Fruit fly (Drosophila melanogaster) whole organism, pupa: ENCODE results near the gene swm.

Experiments
- CG10348 ChIP-seq: fragments of 200-800 bp; sonication (Bioruptor generic); IDR thresholded peaks from 2 replicates; pipeline ENCODE4 v1.3.6; 2022; ENCODE audit warnings: missing biosample characterization, missing genetic modification characterization
- CG13204 ChIP-seq: fragments of 200-800 bp; sonication (Bioruptor generic); optimal IDR thresholded peaks from 2 replicates; lab custom pipeline; 2018; ENCODE audit warnings: missing biosample characterization, mild to moderate bottlenecking, missing genetic modification characterization, moderate library complexity
- CG14655 ChIP-seq: fragments of 200-800 bp; sonication (Bioruptor generic); optimal IDR thresholded peaks from 3 replicates; lab custom pipeline; 2017; ENCODE audit warnings: mild to moderate bottlenecking, missing biosample characterization, missing genetic modification reagents, missing genetic modification characterization
- CG17806 ChIP-seq: fragments of 200-800 bp; sonication (Bioruptor generic); optimal IDR thresholded peaks from 2 replicates; lab custom pipeline; 2018; ENCODE audit warnings: missing biosample characterization, mild to moderate bottlenecking, missing genetic modification characterization, moderate library complexity
- CG34367 ChIP-seq: fragments of 200-800 bp; sonication (Bioruptor generic); optimal IDR thresholded peaks from 2 replicates; lab custom pipeline; 2018; ENCODE audit warnings: missing biosample characterization, mild to moderate bottlenecking, missing genetic modification characterization
- CG4496 ChIP-seq: fragments of 200-800 bp; sonication (Bioruptor generic); IDR thresholded peaks from 3 replicates; pipeline ENCODE4 v1.3.6; 2022; ENCODE audit warnings: missing biosample characterization, missing genetic modification characterization
- CG8159 ChIP-seq: fragments of 200-800 bp; sonication (Bioruptor generic); optimal IDR thresholded peaks from 3 replicates; lab custom pipeline; 2018; ENCODE audit warnings: missing biosample characterization, mild to moderate bottlenecking, missing genetic modification characterization, moderate library complexity
- CG9948 ChIP-seq: fragments of 200-800 bp; sonication (Bioruptor generic); optimal IDR thresholded peaks from 2 replicates; lab custom pipeline; 2018; ENCODE audit warnings: missing biosample characterization, mild to moderate bottlenecking, missing genetic modification characterization, moderate library complexity
- D1 ChIP-seq: fragments of 200-800 bp; sonication (Bioruptor generic); optimal IDR thresholded peaks from 2 replicates; lab custom pipeline; 2018; ENCODE audit warnings: missing biosample characterization, mild to moderate bottlenecking, missing genetic modification characterization, moderate library complexity
- EcR ChIP-seq: fragments of 200-800 bp; sonication (Bioruptor generic); optimal IDR thresholded peaks from 3 replicates; lab custom pipeline; 2019; ENCODE audit warnings: missing biosample characterization, missing genetic modification characterization, mild to moderate bottlenecking, moderate library complexity, missing genetic modification reagents
- Ets98B ChIP-seq: fragments of 200-800 bp; sonication (Bioruptor generic); IDR thresholded peaks from 2 replicates; pipeline ENCODE4 v1.3.6; 2022; ENCODE audit warnings: missing biosample characterization, missing genetic modification characterization
- Pif1B ChIP-seq: fragments of 200-800 bp; sonication (Bioruptor generic); optimal IDR thresholded peaks from 3 replicates; lab custom pipeline; 2016; ENCODE audit warnings: missing biosample characterization, missing genetic modification characterization
- Snoo ChIP-seq: fragments of 200-800 bp; sonication (Bioruptor generic); optimal IDR thresholded peaks from 3 replicates; lab custom pipeline; 2017; ENCODE audit warnings: missing biosample characterization, mild to moderate bottlenecking, missing genetic modification characterization, inconsistent platforms
- fd96Ca ChIP-seq: fragments of 200-800 bp; sonication (Bioruptor generic); IDR thresholded peaks from 3 replicates; pipeline ENCODE4 v1.3.6; 2022; ENCODE audit warnings: missing biosample characterization, missing genetic modification characterization

- TF ChIP-seq CG4496 (GFP tag; lab: Robert Waterston, UW), result no peak
- TF ChIP-seq Ets98B (GFP tag; lab: Robert Waterston, UW), result no peak
- no peak for TF ChIP-seq CG34367
- no peak for TF ChIP-seq CG13204 (GFP tag; lab: Kevin White, UChicago)
- TF ChIP-seq EcR (GFP tag; lab: Kevin White, UChicago), result no peak
- TF ChIP-seq Pif1B, result no peak
- TF ChIP-seq CG10348, result no peak
- TF ChIP-seq CG17806 (tag; lab: Kevin White, UChicago), result no peak
- no peak for TF ChIP-seq CG9948 (tag; lab: Kevin White, UChicago)
- TF ChIP-seq fd96Ca (GFP tag; lab: Robert Waterston, UW), result no peak
- TF ChIP-seq Snoo (tag; lab: Kevin White, UChicago), result no peak
- no peak for TF ChIP-seq CG8159 (tag; lab: Kevin White, UChicago)
- TF ChIP-seq CG14655 (GFP tag; lab: Kevin White, UChicago), result no peak
- TF ChIP-seq D1 (tag; lab: Kevin White, UChicago), result no peak
These were observed 8.5 kb upstream of the swm start, which contains the start of the genes CG10195 and CG13084 for dm6 chr2L:19484539-19484938.
